Worm (Caenorhabditis elegans) whole organism, L4/young adult: ENCODE data around the gene moc-2.

ENCODE experiments used
- W03F9.2 ChIP-seq: fragments of 150-350 bp; optimal IDR thresholded peaks from 2 replicates; lab custom pipeline; 2014; ENCODE audit warnings: missing biosample characterization, missing genetic modification characterization
- him-1 ChIP-seq: sonication (generic microtip); optimal IDR thresholded peaks from 2 replicates; lab custom pipeline; 2016; ENCODE audit warnings: missing genotype, missing genetic modification reagents, missing genetic modification characterization, missing compliant biosample characterization

- TF ChIP-seq W03F9.2 (no peak), him-1 (tag; lab: Kevin White, UChicago) (no peak)
Measured at ce11 chrV:6520385-6521080, 16.6 kb upstream of the moc-2 start, which contains the start of the genes F46E10.2 and F46E10.18.
